Worm (Caenorhabditis elegans) whole organism, young adult: Measurements from ENCODE around the gene C32C4.3.

Source experiments
- B0019.2 ChIP-seq: fragments of 200-800 bp; sonication (Bioruptor generic); conservative IDR thresholded peaks from 2 replicates; pipeline ENCODE4 v1.3.6; 2022; ENCODE audit warnings: missing genetic modification reagents, missing genetic modification characterization, missing compliant biosample characterization
- C06A6.2 ChIP-seq: fragments of 200-800 bp; sonication (Bioruptor generic); conservative IDR thresholded peaks from 2 replicates; pipeline ENCODE4 v1.3.6; 2022; ENCODE audit warnings: missing genetic modification characterization, missing compliant biosample characterization
- D2030.7 ChIP-seq: fragments of 200-800 bp; sonication (Bioruptor generic); IDR thresholded peaks from 2 replicates; pipeline ENCODE4 v1.3.6; 2022; ENCODE audit warnings: missing genetic modification reagents, missing genetic modification characterization, missing compliant biosample characterization
- F33H1.4 ChIP-seq: fragments of 200-800 bp; sonication (Bioruptor generic); IDR thresholded peaks from 2 replicates; pipeline ENCODE4 v1.3.6; 2022; ENCODE audit warnings: missing genetic modification reagents, missing genetic modification characterization, missing compliant biosample characterization
- F49E8.2 ChIP-seq: sonication (generic microtip); optimal IDR thresholded peaks from 3 replicates; lab custom pipeline; 2017; ENCODE audit warnings: missing genetic modification characterization, mild to moderate bottlenecking, missing compliant biosample characterization, antibody characterized with exemption, moderate library complexity; ENCODE audit not compliant: insufficient read depth
- F55B11.4 ChIP-seq: sonication (generic microtip); optimal IDR thresholded peaks from 2 replicates; lab custom pipeline; 2016; ENCODE audit warnings: missing compliant biosample characterization, missing genetic modification characterization, borderline replicate concordance; ENCODE audit not compliant: insufficient read depth
- F57A8.1 ChIP-seq: fragments of 200-800 bp; sonication (Bioruptor generic); optimal IDR thresholded peaks from 2 replicates; lab custom pipeline; 2018; ENCODE audit warnings: mild to moderate bottlenecking, missing genetic modification characterization, moderate library complexity, missing compliant biosample characterization
- F57C9.4 ChIP-seq: sonication (generic microtip); optimal IDR thresholded peaks from 2 replicates; lab custom pipeline; 2017; ENCODE audit warnings: mild to moderate bottlenecking, missing genetic modification characterization, missing compliant biosample characterization
- K12H6.12 ChIP-seq: fragments of 200-800 bp; sonication (Bioruptor generic); optimal IDR thresholded peaks from 2 replicates; lab custom pipeline; 2018; ENCODE audit warnings: mild to moderate bottlenecking, missing genetic modification characterization, missing compliant biosample characterization
- T26A5.8 ChIP-seq: sonication (generic microtip); optimal IDR thresholded peaks from 2 replicates; lab custom pipeline; 2016; ENCODE audit warnings: missing genetic modification characterization, missing compliant biosample characterization
- Y53G8AR.9 ChIP-seq: fragments of 200-800 bp; sonication (Bioruptor generic); conservative IDR thresholded peaks from 2 replicates; pipeline ENCODE4 v1.3.6; 2022; ENCODE audit warnings: missing genetic modification reagents, missing genetic modification characterization, missing compliant biosample characterization
- Y67H2A.10 ChIP-seq: fragments of 200-800 bp; sonication (Bioruptor generic); conservative IDR thresholded peaks from 2 replicates; pipeline ENCODE4 v1.3.6; 2022; ENCODE audit warnings: missing genetic modification reagents, missing genetic modification characterization, missing compliant biosample characterization
- akir-1 ChIP-seq: fragments of 200-800 bp; sonication (Bioruptor generic); optimal IDR thresholded peaks from 2 replicates; lab custom pipeline; 2018; ENCODE audit warnings: mild to moderate bottlenecking, missing genetic modification characterization, moderate library complexity, missing compliant biosample characterization
- ama-1 ChIP-seq, 3 experiments: fragments of 150-350 bp in 1 of 3; sonication (generic microtip) in 2 of 3; optimal IDR thresholded peaks; 2 replicates each; lab custom pipeline; 2014 to 2018; ENCODE audit warnings: missing biosample characterization in 2 of 3, missing genetic modification characterization in 2 of 3, missing genetic modification reagents in 2 of 3
- atf-7 ChIP-seq: sonication (generic microtip); optimal IDR thresholded peaks from 2 replicates; lab custom pipeline; 2017; ENCODE audit warnings: mild to moderate bottlenecking, missing genetic modification characterization, missing compliant biosample characterization
- attf-3 ChIP-seq: fragments of 200-800 bp; sonication (Bioruptor generic); conservative IDR thresholded peaks from 2 replicates; pipeline ENCODE4 v1.3.6; 2022; ENCODE audit warnings: missing genetic modification reagents, missing genetic modification characterization, missing compliant biosample characterization
- ceh-100 ChIP-seq: fragments of 200-800 bp; sonication (Bioruptor generic); IDR thresholded peaks from 2 replicates; pipeline ENCODE4 v1.3.6; 2022; ENCODE audit warnings: missing genetic modification reagents, missing genetic modification characterization, missing compliant biosample characterization
- ceh-58 ChIP-seq: fragments of 200-800 bp; sonication (Bioruptor generic); IDR thresholded peaks from 2 replicates; pipeline ENCODE4 v1.3.6; 2022; ENCODE audit warnings: missing genetic modification characterization, missing compliant biosample characterization
- ceh-79 ChIP-seq: sonication (generic microtip); optimal IDR thresholded peaks from 2 replicates; lab custom pipeline; 2017; ENCODE audit warnings: mild to moderate bottlenecking, missing genetic modification characterization, missing compliant biosample characterization
- ceh-91 ChIP-seq: fragments of 200-800 bp; sonication (Bioruptor generic); IDR thresholded peaks from 2 replicates; pipeline ENCODE4 v1.3.6; 2022; ENCODE audit warnings: missing genetic modification reagents, missing genetic modification characterization, missing compliant biosample characterization
- die-1 ChIP-seq: sonication (generic microtip); optimal IDR thresholded peaks from 2 replicates; lab custom pipeline; 2016; ENCODE audit warnings: missing genotype, mild to moderate bottlenecking, missing genetic modification characterization, missing compliant biosample characterization
- dox-1 ChIP-seq: fragments of 200-800 bp; sonication (Bioruptor generic); IDR thresholded peaks from 2 replicates; pipeline ENCODE4 v1.3.6; 2022; ENCODE audit warnings: missing genetic modification reagents, missing genetic modification characterization, missing compliant biosample characterization
- dpff-1 ChIP-seq: sonication (generic microtip); optimal IDR thresholded peaks from 2 replicates; lab custom pipeline; 2017; ENCODE audit warnings: mild to moderate bottlenecking, missing genetic modification characterization, missing compliant biosample characterization
- dpl-1 ChIP-seq: fragments of 150-350 bp; optimal IDR thresholded peaks from 2 replicates; lab custom pipeline; 2014; ENCODE audit warnings: missing biosample characterization, missing genetic modification reagents, missing genetic modification characterization
- egl-18 ChIP-seq: fragments of 200-800 bp; sonication (Bioruptor generic); IDR thresholded peaks from 2 replicates; pipeline ENCODE4 v1.3.6; 2022; ENCODE audit warnings: missing genetic modification reagents, missing genetic modification characterization, missing compliant biosample characterization
- ets-4 ChIP-seq: fragments of 200-800 bp; sonication (Bioruptor generic); optimal IDR thresholded peaks from 2 replicates; lab custom pipeline; 2018; ENCODE audit warnings: mild to moderate bottlenecking, missing genetic modification characterization, missing compliant biosample characterization
- hmg-1.2 ChIP-seq: fragments of 200-800 bp; sonication (Bioruptor generic); IDR thresholded peaks from 2 replicates; pipeline ENCODE4 v1.3.6; 2022; ENCODE audit warnings: missing genetic modification reagents, missing genetic modification characterization, missing compliant biosample characterization
- hsf-1 ChIP-seq: fragments of 200-800 bp; sonication (Bioruptor generic); IDR thresholded peaks from 2 replicates; pipeline ENCODE4 v1.3.6; 2022; ENCODE audit warnings: missing genetic modification reagents, missing genetic modification characterization, missing compliant biosample characterization
- lag-1 ChIP-seq: fragments of 200-800 bp; sonication (Bioruptor generic); IDR thresholded peaks from 2 replicates; pipeline ENCODE4 v1.3.6; 2022; ENCODE audit warnings: missing genetic modification reagents, missing genetic modification characterization, missing compliant biosample characterization
- lin-35 ChIP-seq, 3 experiments: fragments of 150-350 bp in 2 of 3; sonication (generic microtip) in 1 of 3; optimal IDR thresholded peaks; 2 replicates each; lab custom pipeline; 2014 to 2018; ENCODE audit warnings: missing biosample characterization in 3 of 3, missing genetic modification characterization in 3 of 3, missing genetic modification reagents in 3 of 3
- lir-1 ChIP-seq: fragments of 200-800 bp; sonication (Bioruptor generic); conservative IDR thresholded peaks from 2 replicates; pipeline ENCODE4 v1.3.6; 2022; ENCODE audit warnings: missing genetic modification reagents, missing genetic modification characterization, missing compliant biosample characterization
- nfya-2 ChIP-seq: fragments of 200-800 bp; sonication (Bioruptor generic); IDR thresholded peaks from 2 replicates; pipeline ENCODE4 v1.3.6; 2022; ENCODE audit warnings: missing genetic modification reagents, missing genetic modification characterization, missing compliant biosample characterization
- nhr-120 ChIP-seq: fragments of 200-800 bp; sonication (Bioruptor generic); IDR thresholded peaks from 2 replicates; pipeline ENCODE4 v1.3.6; 2022; ENCODE audit warnings: missing genetic modification characterization, missing compliant biosample characterization
- nhr-179 ChIP-seq: sonication (generic microtip); optimal IDR thresholded peaks from 2 replicates; lab custom pipeline; 2016; ENCODE audit warnings: mild to moderate bottlenecking, missing genetic modification characterization, missing compliant biosample characterization
- nhr-80 ChIP-seq: sonication (generic microtip); optimal IDR thresholded peaks from 2 replicates; lab custom pipeline; 2016; ENCODE audit warnings: missing genetic modification characterization, missing compliant biosample characterization
- somi-1 ChIP-seq: fragments of 200-800 bp; sonication (Bioruptor generic); optimal IDR thresholded peaks from 2 replicates; lab custom pipeline; 2018; ENCODE audit warnings: mild to moderate bottlenecking, missing genetic modification characterization, missing compliant biosample characterization
- tbp1 ChIP-seq: fragments of 200-800 bp; sonication (Bioruptor generic); optimal IDR thresholded peaks from 2 replicates; lab custom pipeline; 2018; ENCODE audit warnings: mild to moderate bottlenecking, missing genetic modification characterization, missing compliant biosample characterization
- unc-130 ChIP-seq: sonication (generic microtip); optimal IDR thresholded peaks from 2 replicates; lab custom pipeline; 2016; ENCODE audit warnings: missing genetic modification reagents, missing genetic modification characterization, missing compliant biosample characterization
- ztf-25 ChIP-seq: fragments of 200-800 bp; sonication (Bioruptor generic); IDR thresholded peaks from 2 replicates; pipeline ENCODE4 v1.3.6; 2022; ENCODE audit warnings: missing genetic modification reagents, missing genetic modification characterization, missing compliant biosample characterization
- ztf-3 ChIP-seq: fragments of 200-800 bp; sonication (Bioruptor generic); optimal IDR thresholded peaks from 2 replicates; lab custom pipeline; 2018; ENCODE audit warnings: mild to moderate bottlenecking, missing genetic modification characterization, missing compliant biosample characterization

The C32C4.3 gene

ce11 chrV:10693749-10694148, 46.8 kb upstream of the C32C4.3 start (continued):
- TF ChIP-seq ceh-79 (tag; lab: Kevin White, UChicago), result no peak
- no peak for TF ChIP-seq T26A5.8 (tag; lab: Kevin White, UChicago)
- no peak for TF ChIP-seq unc-130 (GFP tag; lab: Kevin White, UChicago)
- TF ChIP-seq C06A6.2 (GFP tag; lab: Robert Waterston, UW), result no peak
- TF ChIP-seq ets-4 (GFP tag; lab: Kevin White, UChicago), result peak; percentile 30
- TF ChIP-seq atf-7 (tag; lab: Kevin White, UChicago), result peak; percentile 75
- TF ChIP-seq ama-1 (optimal IDR thresholded peaks at IDR 0.05; lab: Kevin White, UChicago), result no peak
- no peak for TF ChIP-seq ama-1 (GFP tag; optimal IDR thresholded peaks at IDR 0.05; lab: Kevin White, UChicago)
- peak; percentile 9 for TF ChIP-seq tbp1 (GFP tag; lab: Kevin White, UChicago)
- TF ChIP-seq ceh-58 (GFP tag; lab: Robert Waterston, UW), result no peak
- TF ChIP-seq Y67H2A.10, result no peak
- TF ChIP-seq dpl-1 (GFP tag; lab: Kevin White, UChicago), result no peak
- TF ChIP-seq lin-35 (GFP tag; optimal IDR thresholded peaks at IDR 0.05; lab: Kevin White, UChicago), result no peak
- no peak for TF ChIP-seq D2030.7 (GFP tag; lab: Robert Waterston, UW)
- TF ChIP-seq lir-1 (GFP tag; lab: Robert Waterston, UW), result no peak
- TF ChIP-seq K12H6.12, result no peak
- no peak for TF ChIP-seq ztf-25 (GFP tag; lab: Robert Waterston, UW)
- TF ChIP-seq F57C9.4 (tag; lab: Kevin White, UChicago), result no peak
- TF ChIP-seq Y53G8AR.9 (GFP tag; lab: Robert Waterston, UW), result no peak
- no peak for TF ChIP-seq hsf-1
- TF ChIP-seq ceh-100, result no peak
- no peak for TF ChIP-seq attf-3 (GFP tag; lab: Robert Waterston, UW)
- TF ChIP-seq ceh-91 (GFP tag; lab: Robert Waterston, UW), result no peak
- no peak for TF ChIP-seq lag-1 (GFP tag; lab: Robert Waterston, UW)
- TF ChIP-seq F55B11.4 (tag; lab: Kevin White, UChicago), result no peak
- TF ChIP-seq ztf-3 (GFP tag; lab: Kevin White, UChicago), result no peak

DNA sequence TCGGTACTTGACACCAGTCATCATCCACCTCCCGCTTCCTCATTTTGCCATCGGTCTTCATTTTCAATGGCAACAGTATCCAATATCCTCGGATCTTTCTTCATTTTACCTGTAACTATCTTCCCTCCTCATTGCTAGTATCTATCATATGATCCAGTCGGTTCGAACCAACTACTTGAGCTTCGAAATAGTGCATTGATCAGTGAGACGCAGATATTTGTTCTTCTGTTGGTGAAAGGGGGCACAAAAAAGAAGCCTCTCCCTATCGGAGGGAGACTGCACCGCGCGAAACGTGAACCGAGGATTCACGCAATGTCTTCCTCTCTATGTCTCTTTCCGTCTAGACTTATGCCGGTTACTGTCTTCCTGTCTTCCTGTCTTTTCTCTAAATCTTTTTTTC, 44.4 kb upstream of the C32C4.3 start:
- no peak for TF ChIP-seq nhr-179 (tag; lab: Kevin White, UChicago)
- peak; percentile 7; the same call in 1 of the 2 replicates for TF ChIP-seq hmg-1.2 (GFP tag; lab: Robert Waterston, UW)
- no peak for TF ChIP-seq ceh-100

- TF ChIP-seq nfya-2 (GFP tag; lab: Robert Waterston, UW), result no peak
- TF ChIP-seq egl-18 (GFP tag; lab: Robert Waterston, UW), result no peak
- no peak for TF ChIP-seq T26A5.8 (tag; lab: Kevin White, UChicago)
- TF ChIP-seq dpff-1 (tag; lab: Kevin White, UChicago), result no peak
- TF ChIP-seq F33H1.4, result no peak
- no peak for TF ChIP-seq F57A8.1 (GFP tag; lab: Kevin White, UChicago)
- no peak for TF ChIP-seq nhr-120 (GFP tag; lab: Robert Waterston, UW)
- TF ChIP-seq B0019.2, result no peak
- TF ChIP-seq ztf-3 (GFP tag; lab: Kevin White, UChicago), result no peak
- TF ChIP-seq, all 124 proteins: peak for 0
These were observed 40.7 kb upstream of the C32C4.3 start, which contains the start of gene F29F11.20 for ce11 chrV:10687601-10688000. TSS of gene F29F11.20 (plus strand) at chrV:10687901.

- no peak for TF ChIP-seq akir-1 (GFP tag; lab: Kevin White, UChicago)
- no peak for TF ChIP-seq somi-1 (GFP tag; lab: Kevin White, UChicago)
- no peak for TF ChIP-seq K12H6.12
- TF ChIP-seq die-1, result no peak
- no peak for TF ChIP-seq nhr-80
- TF ChIP-seq dox-1 (GFP tag; lab: Robert Waterston, UW), result no peak
- no peak for TF ChIP-seq F49E8.2 (tag; lab: Kevin White, UChicago)
- TF ChIP-seq, all 124 proteins: peak for 0
These were observed 37.8 kb upstream of the C32C4.3 start for ce11 chrV:10684748-10685147.
